Worm (Caenorhabditis elegans): ENCODE results near the gene mrpl-30.

- TF ChIP-seq tab-1 (GFP tag; IDR thresholded peaks at IDR 0.05) (no peak), flt-1 (GFP tag; IDR thresholded peaks at IDR 0.05) (no peak), klf-2 (GFP tag; conservative IDR thresholded peaks at IDR 0.05) (no peak), med-1 (GFP tag; optimal IDR thresholded peaks at IDR 0.05; ENCODE audit: insufficient read depth) (no peak), ref-1 (GFP tag; conservative IDR thresholded peaks at IDR 0.05) (no peak)
Observed at ce11 chrIII:2371864-2372263, 38.9 kb downstream of the mrpl-30 start, which contains the start of gene H04J21.1.

Measured in whole organism, midembryonic.